Worm (Caenorhabditis elegans): ENCODE results near the gene Y40B10A.9.
"Not testable (repeated sequence)": the region's sequence is repeated elsewhere in the genome, so short reads cannot be mapped to it uniquely, and the experiment has no call there.

Y40B10A.9 gene

ce11 chrV:2095204-2095603, 22.5 kb upstream of the Y40B10A.9 start, which contains the start of gene F36F12.2:
F36F12.2 (minus strand) TSS chrV:2095304.
- TF ChIP-seq elt-3 (tag; optimal IDR thresholded peaks at IDR 0.05) (no peak), lin-39 (tag; optimal IDR thresholded peaks at IDR 0.05) (no peak), mab-5 (tag; optimal IDR thresholded peaks at IDR 0.05) (no peak), C34F6.9 (tag; optimal IDR thresholded peaks at IDR 0.05) (no peak), blmp-1 (tag; optimal IDR thresholded peaks at IDR 0.05; ENCODE audit: insufficient read depth) (no peak), nhr-10 (tag; optimal IDR thresholded peaks at IDR 0.05) (no peak), aly-2 (tag; optimal IDR thresholded peaks at IDR 0.05) (no peak), nhr-12 (tag; optimal IDR thresholded peaks at IDR 0.05) (no peak), mbf-1 (tag; optimal IDR thresholded peaks at IDR 0.05) (no peak)

ce11 chrV:2090321-2090720, 17.6 kb upstream of the Y40B10A.9 start, which contains the start of gene ztf-28:
ztf-28 (plus strand) TSS chrV:2090669.
- TF ChIP-seq R02D3.7 (tag; optimal IDR thresholded peaks at IDR 0.05); skn-1 (tag; optimal IDR thresholded peaks at IDR 0.05); ama-1 (optimal IDR thresholded peaks at IDR 0.05): not testable (repeated sequence)

ce11 chrV:2085745-2086267, 13.1 kb upstream of the Y40B10A.9 start, which contains the start of gene F36F12.3:
F36F12.3 (plus strand) TSS chrV:2085795.
- TF ChIP-seq C34F6.9, dmd-4, fos-1 (tag; optimal IDR thresholded peaks at IDR 0.05): not testable (repeated sequence)

ce11 chrV:2083869-2084268, 11.2 kb upstream of the Y40B10A.9 start:
- TF ChIP-seq egl-27 (tag; optimal IDR thresholded peaks at IDR 0.05) (no peak), nhr-10 (tag; optimal IDR thresholded peaks at IDR 0.05) (no peak), dmd-4 (tag; optimal IDR thresholded peaks at IDR 0.05) (no peak), R02D3.7 (tag; optimal IDR thresholded peaks at IDR 0.05) (no peak), ztf-1 (GFP tag; conservative IDR thresholded peaks at IDR 0.05) (no peak), nhr-11 (tag; optimal IDR thresholded peaks at IDR 0.05) (no peak), gmeb-1 (tag; optimal IDR thresholded peaks at IDR 0.05) (no peak), lin-11 (tag; optimal IDR thresholded peaks at IDR 0.05) (no peak)

ce11 chrV:2081894-2082293, 9.2 kb upstream of the Y40B10A.9 start:
- TF ChIP-seq sma-3 (GFP tag; optimal IDR thresholded peaks at IDR 0.05) (no peak), nhr-10 (tag; optimal IDR thresholded peaks at IDR 0.05) (no peak), mbf-1 (tag; optimal IDR thresholded peaks at IDR 0.05) (no peak), snpc-4 (tag; optimal IDR thresholded peaks at IDR 0.05) (no peak), sma-9 (GFP tag; optimal IDR thresholded peaks at IDR 0.05) (no peak), sma-9 (tag; optimal IDR thresholded peaks at IDR 0.05) (no peak), unc-39 (tag; optimal IDR thresholded peaks at IDR 0.05) (no peak), zag-1 (tag; optimal IDR thresholded peaks at IDR 0.05) (no peak), nhr-25 (tag; optimal IDR thresholded peaks at IDR 0.05) (no peak), nhr-21 (tag; optimal IDR thresholded peaks at IDR 0.05) (no peak), elt-1 (tag; optimal IDR thresholded peaks at IDR 0.05) (no peak), nhr-6 (tag; optimal IDR thresholded peaks at IDR 0.05) (no peak), mdl-1 (tag; optimal IDR thresholded peaks at IDR 0.05) (no peak), elt-3 (tag; optimal IDR thresholded peaks at IDR 0.05) (no peak), peb-1 (tag; optimal IDR thresholded peaks at IDR 0.05) (no peak), C34F6.9 (tag; optimal IDR thresholded peaks at IDR 0.05) (no peak), ztf-11 (tag; optimal IDR thresholded peaks at IDR 0.05) (no peak), ceh-16 (tag; optimal IDR thresholded peaks at IDR 0.05) (no peak), unc-55 (GFP tag; optimal IDR thresholded peaks at IDR 0.05) (no peak), R02D3.7 (tag; optimal IDR thresholded peaks at IDR 0.05) (no peak), ceh-82 (tag; optimal IDR thresholded peaks at IDR 0.05) (no peak)

- no peak for TF ChIP-seq zag-1 (tag; optimal IDR thresholded peaks at IDR 0.05)
- TF ChIP-seq nhr-129 (tag; optimal IDR thresholded peaks at IDR 0.05), result no peak
- no peak for TF ChIP-seq nhr-12 (tag; optimal IDR thresholded peaks at IDR 0.05)
- TF ChIP-seq ztf-4 (tag; optimal IDR thresholded peaks at IDR 0.05), result no peak
- no peak for TF ChIP-seq peb-1 (tag; optimal IDR thresholded peaks at IDR 0.05)
- no peak for TF ChIP-seq nhr-11 (tag; optimal IDR thresholded peaks at IDR 0.05)
- TF ChIP-seq ztf-1 (GFP tag; conservative IDR thresholded peaks at IDR 0.05), result no peak
- no peak for TF ChIP-seq Y55F3AM.14 (GFP tag; optimal IDR thresholded peaks at IDR 0.05)
- TF ChIP-seq blmp-1 (tag; optimal IDR thresholded peaks at IDR 0.05; ENCODE audit: insufficient read depth), result no peak
- TF ChIP-seq F13H6.1 (tag; optimal IDR thresholded peaks at IDR 0.05), result no peak
- no peak for TF ChIP-seq ztf-11 (tag; optimal IDR thresholded peaks at IDR 0.05)
- TF ChIP-seq nhr-77 (tag; optimal IDR thresholded peaks at IDR 0.05), result no peak
- TF ChIP-seq unc-55 (GFP tag; optimal IDR thresholded peaks at IDR 0.05), result no peak
- TF ChIP-seq C34F6.9 (tag; optimal IDR thresholded peaks at IDR 0.05), result no peak
- TF ChIP-seq lsy-2 (tag; optimal IDR thresholded peaks at IDR 0.05), result no peak
- no peak for TF ChIP-seq crh-2 (tag; optimal IDR thresholded peaks at IDR 0.05)
- no peak for TF ChIP-seq fos-1 (tag; optimal IDR thresholded peaks at IDR 0.05)
Observed at ce11 chrV:2081269-2081668, 8.6 kb upstream of the Y40B10A.9 start.
